Fruit fly (Drosophila melanogaster) whole organism, prepupa: ENCODE results near the gene CG17666.

Experiments
- Blimp-1 ChIP-seq: fragments of 200-800 bp; sonication (Bioruptor generic); optimal IDR thresholded peaks from 3 replicates; lab custom pipeline; 2017; ENCODE audit warnings: missing biosample characterization, missing genetic modification characterization, mild to moderate bottlenecking, moderate library complexity, missing genetic modification reagents
- CG10631 ChIP-seq: fragments of 200-800 bp; sonication (Bioruptor generic); optimal IDR thresholded peaks from 2 replicates; lab custom pipeline; 2016; ENCODE audit warnings: missing biosample characterization, missing genetic modification characterization
- CG11294 ChIP-seq: fragments of 200-800 bp; sonication (Bioruptor generic); IDR thresholded peaks from 2 replicates; pipeline ENCODE4 v1.3.6; 2022; ENCODE audit warnings: missing biosample characterization, missing genetic modification characterization
- CG11762 ChIP-seq: fragments of 200-800 bp; sonication (Bioruptor generic); optimal IDR thresholded peaks from 3 replicates; lab custom pipeline; 2016; ENCODE audit warnings: missing biosample characterization, missing genetic modification characterization; ENCODE audit not compliant: insufficient read depth
- CG1621 ChIP-seq: fragments of 200-800 bp; sonication (Bioruptor generic); optimal IDR thresholded peaks from 3 replicates; lab custom pipeline; 2018; ENCODE audit warnings: missing biosample characterization, mild to moderate bottlenecking, missing genetic modification characterization
- CG16779 ChIP-seq: fragments of 200-800 bp; sonication (Bioruptor generic); optimal IDR thresholded peaks from 3 replicates; lab custom pipeline; 2017; ENCODE audit warnings: missing biosample characterization, mild to moderate bottlenecking, missing genetic modification characterization
- CG3032 ChIP-seq: fragments of 200-800 bp; optimal IDR thresholded peaks from 2 replicates; lab custom pipeline; 2019; ENCODE audit warnings: missing biosample characterization, mild to moderate bottlenecking, missing genetic modification characterization, moderate library complexity
- CG31627 ChIP-seq: fragments of 200-800 bp; sonication (Bioruptor generic); optimal IDR thresholded peaks from 3 replicates; lab custom pipeline; 2016; ENCODE audit warnings: missing biosample characterization, missing genetic modification characterization
- CG32006 ChIP-seq: fragments of 200-800 bp; sonication (Bioruptor generic); optimal IDR thresholded peaks from 3 replicates; lab custom pipeline; 2017; ENCODE audit warnings: missing biosample characterization, mild to moderate bottlenecking, missing genetic modification characterization
- CG34406 ChIP-seq: fragments of 200-800 bp; sonication (Bioruptor generic); optimal IDR thresholded peaks from 3 replicates; lab custom pipeline; 2016; ENCODE audit warnings: missing biosample characterization, missing genetic modification characterization
- CG3919 ChIP-seq: fragments of 200-800 bp; sonication (Bioruptor generic); optimal IDR thresholded peaks from 3 replicates; lab custom pipeline; 2016; ENCODE audit warnings: missing biosample characterization, missing genetic modification characterization
- CG6808 ChIP-seq: fragments of 200-800 bp; sonication (Bioruptor generic); optimal IDR thresholded peaks from 3 replicates; lab custom pipeline; 2017; ENCODE audit warnings: missing biosample characterization, missing genetic modification characterization, mild to moderate bottlenecking, moderate library complexity, missing genetic modification reagents
- CG6854 ChIP-seq: fragments of 200-800 bp; sonication (Bioruptor generic); optimal IDR thresholded peaks from 2 replicates; lab custom pipeline; 2017; ENCODE audit warnings: missing biosample characterization, mild to moderate bottlenecking, missing genetic modification characterization
- CG7368 ChIP-seq: fragments of 200-800 bp; sonication (Bioruptor generic); optimal IDR thresholded peaks from 3 replicates; lab custom pipeline; 2016; ENCODE audit warnings: missing biosample characterization, missing genetic modification characterization
- CG8632 ChIP-seq: fragments of 200-800 bp; sonication (Bioruptor generic); optimal IDR thresholded peaks from 3 replicates; lab custom pipeline; 2016; ENCODE audit warnings: missing biosample characterization, missing genetic modification characterization
- Eip75B ChIP-seq: fragments of 200-800 bp; sonication (Bioruptor generic); optimal IDR thresholded peaks from 3 replicates; lab custom pipeline; 2016; ENCODE audit warnings: missing biosample characterization, missing genetic modification characterization
- Eip78C ChIP-seq: fragments of 200-800 bp; sonication (Bioruptor generic); peaks from one replicate; lab custom pipeline; 2016; ENCODE audit warnings: missing biosample characterization, missing genetic modification characterization
- Eip93F ChIP-seq: fragments of 200-800 bp; sonication (Bioruptor generic); optimal IDR thresholded peaks from 2 replicates; lab custom pipeline; 2016; ENCODE audit warnings: missing biosample characterization, mild to moderate bottlenecking, missing genetic modification characterization
- Ets21C ChIP-seq: fragments of 200-800 bp; sonication (Bioruptor generic); optimal IDR thresholded peaks from 3 replicates; lab custom pipeline; 2016; ENCODE audit warnings: missing biosample characterization, missing genetic modification characterization
- Ets96B ChIP-seq: fragments of 200-800 bp; optimal IDR thresholded peaks from 2 replicates; lab custom pipeline; 2019; ENCODE audit warnings: missing biosample characterization, mild to moderate bottlenecking, missing genetic modification characterization, moderate library complexity
- Gug ChIP-seq: fragments of 200-800 bp; sonication (Bioruptor generic); IDR thresholded peaks from 2 replicates; pipeline ENCODE4 v1.3.6; 2022; ENCODE audit warnings: missing biosample characterization, missing genetic modification characterization
- Hr38 ChIP-seq: sonication (Bioruptor generic); optimal IDR thresholded peaks from 2 replicates; lab custom pipeline; 2016; ENCODE audit warnings: missing biosample characterization, missing genetic modification characterization
- Hr39 ChIP-seq: fragments of 200-800 bp; sonication (Bioruptor generic); optimal IDR thresholded peaks from 2 replicates; lab custom pipeline; 2016; ENCODE audit warnings: missing biosample characterization, missing genetic modification characterization
- Lpt ChIP-seq: fragments of 200-800 bp; sonication (Bioruptor generic); optimal IDR thresholded peaks from 3 replicates; lab custom pipeline; 2016; ENCODE audit warnings: missing biosample characterization, missing genetic modification characterization
- Met ChIP-seq: fragments of 200-800 bp; sonication (Bioruptor generic); optimal IDR thresholded peaks from 3 replicates; lab custom pipeline; 2016; ENCODE audit warnings: missing biosample characterization, missing genetic modification characterization
- OdsH ChIP-seq: fragments of 200-800 bp; sonication (Bioruptor generic); optimal IDR thresholded peaks from 3 replicates; lab custom pipeline; 2016; ENCODE audit warnings: missing biosample characterization, missing genetic modification characterization
- Smox ChIP-seq: fragments of 200-800 bp; sonication (Bioruptor generic); optimal IDR thresholded peaks from 3 replicates; lab custom pipeline; 2016; ENCODE audit warnings: missing biosample characterization, missing genetic modification characterization
- Sox102F ChIP-seq: fragments of 200-800 bp; sonication (Bioruptor generic); optimal IDR thresholded peaks from 2 replicates; lab custom pipeline; 2016; ENCODE audit warnings: missing biosample characterization, mild to moderate bottlenecking, missing genetic modification characterization
- Sox15 ChIP-seq: fragments of 200-800 bp; sonication (Bioruptor generic); optimal IDR thresholded peaks from 3 replicates; lab custom pipeline; 2016; ENCODE audit warnings: missing biosample characterization, missing genetic modification characterization
- achi ChIP-seq: fragments of 200-800 bp; sonication (Bioruptor generic); optimal IDR thresholded peaks from 3 replicates; lab custom pipeline; 2016; ENCODE audit warnings: missing biosample characterization, missing genetic modification characterization
- dac ChIP-seq: fragments of 200-800 bp; sonication (Bioruptor generic); optimal IDR thresholded peaks from 2 replicates; lab custom pipeline; 2017; ENCODE audit warnings: missing biosample characterization, mild to moderate bottlenecking, missing genetic modification characterization
- dsx ChIP-seq: fragments of 200-800 bp; optimal IDR thresholded peaks from 3 replicates; lab custom pipeline; 2019; ENCODE audit warnings: missing biosample characterization, mild to moderate bottlenecking, missing genetic modification characterization, moderate library complexity; ENCODE audit not compliant: poor library complexity, severe bottlenecking
- esn ChIP-seq: fragments of 200-800 bp; sonication (Bioruptor generic); optimal IDR thresholded peaks from 2 replicates; lab custom pipeline; 2016; ENCODE audit warnings: missing biosample characterization, mild to moderate bottlenecking, missing genetic modification characterization, moderate library complexity
- fd85E ChIP-seq: fragments of 200-800 bp; sonication (Bioruptor generic); optimal IDR thresholded peaks from 3 replicates; lab custom pipeline; 2016; ENCODE audit warnings: missing biosample characterization, missing genetic modification characterization
- fkh ChIP-seq: fragments of 200-800 bp; sonication (Bioruptor generic); optimal IDR thresholded peaks from 3 replicates; lab custom pipeline; 2017; ENCODE audit warnings: missing biosample characterization, mild to moderate bottlenecking, missing genetic modification characterization, moderate library complexity
- net ChIP-seq: fragments of 200-800 bp; sonication (Bioruptor generic); optimal IDR thresholded peaks from 3 replicates; lab custom pipeline; 2016; ENCODE audit warnings: missing biosample characterization, missing genetic modification characterization
- pdm3 ChIP-seq: fragments of 200-800 bp; sonication (Bioruptor generic); optimal IDR thresholded peaks from 3 replicates; lab custom pipeline; 2016; ENCODE audit warnings: missing biosample characterization, missing genetic modification characterization
- spab ChIP-seq: fragments of 200-800 bp; sonication (Bioruptor generic); optimal IDR thresholded peaks from 2 replicates; lab custom pipeline; 2017; ENCODE audit warnings: missing biosample characterization, mild to moderate bottlenecking, missing genetic modification characterization, missing genetic modification reagents
- ss ChIP-seq, 2 experiments: fragments of 200-800 bp; sonication (Bioruptor generic); optimal IDR thresholded peaks; 2 replicates in 1 of 2; 3 replicates in 1 of 2; lab custom pipeline; 2017 to 2018; ENCODE audit warnings: mild to moderate bottlenecking in 2 of 2, missing biosample characterization in 2 of 2, missing genetic modification characterization in 2 of 2, moderate library complexity in 1 of 2
- svp ChIP-seq: fragments of 200-800 bp; sonication (Bioruptor generic); peaks from one replicate; lab custom pipeline; 2016; ENCODE audit warnings: missing biosample characterization, missing genetic modification characterization
- topi ChIP-seq: fragments of 200-800 bp; sonication (Bioruptor generic); optimal IDR thresholded peaks from 3 replicates; lab custom pipeline; 2016; ENCODE audit warnings: missing biosample characterization, missing genetic modification characterization

Gene CG17666

dm6 chr3L:12792933-12793448, 11.9 kb downstream of the CG17666 start (continued):
- TF ChIP-seq CG32006 (peak; percentile 87), OdsH (GFP tag; lab: Kevin White, UChicago) (peak; percentile 84), CG34406 (peak; percentile 87), Sox15 (GFP tag; lab: Kevin White, UChicago) (peak; percentile 55), ss (GFP tag; optimal IDR thresholded peaks at IDR 0.05; lab: Kevin White, UChicago) (peak; percentile 91 to 93), fd85E (GFP tag; lab: Kevin White, UChicago) (peak; percentile 57), spab (peak; percentile 86), fkh (GFP tag; lab: Kevin White, UChicago) (no peak), Lpt (peak; percentile 77), CG1621 (tag; lab: Kevin White, UChicago) (peak; percentile 75), Ets21C (GFP tag; lab: Kevin White, UChicago) (peak; percentile 68), CG10631 (GFP tag; lab: Kevin White, UChicago) (peak; percentile 77), CG31627 (peak; percentile 74), Eip93F (no peak), CG3032 (tag; lab: Kevin White, UChicago) (peak; percentile 91), Hr38 (GFP tag; lab: Kevin White, UChicago) (no peak)
- TF ChIP-seq, all 60 proteins: peak for 57

dm6 chr3L:12794532-12794931, 13.4 kb downstream of the CG17666 start:
- TF ChIP-seq dac (no peak), CG8632 (GFP tag; lab: Kevin White, UChicago) (no peak), CG3032 (tag; lab: Kevin White, UChicago) (no peak), Ets96B (tag; lab: Kevin White, UChicago) (no peak), dsx (no peak), pdm3 (GFP tag; lab: Kevin White, UChicago) (no peak), fkh (GFP tag; lab: Kevin White, UChicago) (peak; percentile 90), Eip78C (GFP tag; lab: Kevin White, UChicago) (peak; percentile 36), CG1621 (tag; lab: Kevin White, UChicago) (peak; percentile 10)

- TF ChIP-seq fkh (GFP tag; lab: Kevin White, UChicago) (peak; percentile 67), topi (no peak)
Measured at dm6 chr3L:12796077-12796641, 15.0 kb downstream of the CG17666 start.

DNA sequence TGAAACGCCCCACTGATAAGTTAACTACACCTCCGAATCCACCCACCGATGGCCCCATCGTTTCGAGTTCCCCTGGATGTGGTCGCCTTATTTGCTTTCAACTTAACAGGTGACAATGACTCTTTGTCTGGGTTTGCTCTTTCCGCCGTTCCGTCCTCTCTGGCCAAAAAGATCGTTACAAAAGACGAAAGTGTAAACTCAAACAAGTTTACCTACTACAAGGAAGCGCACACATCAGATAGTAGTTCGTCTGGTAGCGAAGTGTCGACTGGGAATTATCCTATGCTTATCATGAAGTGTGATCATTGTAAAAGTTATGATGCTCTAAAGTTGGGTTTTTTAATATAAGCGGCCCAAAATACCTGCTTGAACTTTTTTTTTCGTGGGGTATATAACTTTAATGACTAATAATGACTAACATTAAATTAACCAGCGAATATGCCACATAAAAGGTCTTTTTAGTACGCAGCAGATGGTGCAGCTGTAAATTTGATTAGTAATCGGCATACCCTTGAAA, 17.7 kb downstream of the CG17666 start:
- TF ChIP-seq Lpt (peak; percentile 43), CG16779 (peak; percentile 33), Met (GFP tag; lab: Kevin White, UChicago) (no peak), CG11762 (no peak), CG6808 (GFP tag; lab: Kevin White, UChicago) (peak; percentile 48), dsx (peak; percentile 11), svp (GFP tag; lab: Kevin White, UChicago) (no peak), Eip93F (no peak), Sox102F (GFP tag; lab: Kevin White, UChicago) (no peak), Hr38 (GFP tag; lab: Kevin White, UChicago) (no peak), achi (GFP tag; lab: Kevin White, UChicago) (peak; percentile 28), CG7368 (GFP tag; lab: Kevin White, UChicago) (peak; percentile 6), esn (peak; percentile 34), CG11294 (GFP tag; lab: Robert Waterston, UW) (no peak), CG31627 (peak; percentile 18), CG10631 (GFP tag; lab: Kevin White, UChicago) (peak; percentile 42), CG32006 (peak; percentile 77), Smox (GFP tag; lab: Kevin White, UChicago) (no peak), Eip78C (GFP tag; lab: Kevin White, UChicago) (peak; percentile 82), Hr39 (GFP tag; lab: Kevin White, UChicago) (peak; percentile 45), fkh (GFP tag; lab: Kevin White, UChicago) (peak; percentile 79), pdm3 (GFP tag; lab: Kevin White, UChicago) (peak; percentile 61), Sox15 (GFP tag; lab: Kevin White, UChicago) (no peak), CG6854 (GFP tag; lab: Kevin White, UChicago) (no peak), CG3919 (GFP tag; lab: Kevin White, UChicago) (peak; percentile 31), spab (no peak), Eip75B (peak; percentile 14), Gug (GFP tag; lab: Robert Waterston, UW) (no peak), Blimp-1 (GFP tag; lab: Kevin White, UChicago) (peak; percentile 11), fd85E (GFP tag; lab: Kevin White, UChicago) (no peak), Ets96B (tag; lab: Kevin White, UChicago) (peak; percentile 26), ss (GFP tag; optimal IDR thresholded peaks at IDR 0.05; lab: Kevin White, UChicago) (peak; percentile 23 to 45), net (peak; percentile 32)
